Worm (Caenorhabditis elegans) whole organism, L3 larva: Measurements from ENCODE around the gene Y65A5A.24.
"Not testable (repeated sequence)": the region's sequence is repeated elsewhere in the genome, so short reads cannot be mapped to it uniquely, and the experiment has no call there.

Experiments used
- ceh-82 ChIP-seq: fragments of 150-350 bp; optimal IDR thresholded peaks from 2 replicates; lab custom pipeline; 2014; ENCODE audit warnings: missing biosample characterization, missing genetic modification characterization
- egl-27 ChIP-seq: sonication (generic microtip); optimal IDR thresholded peaks from 4 replicates; lab custom pipeline; 2017; ENCODE audit warnings: missing biosample characterization, missing genetic modification reagents, missing genetic modification characterization
- elt-1 ChIP-seq: fragments of 150-350 bp; optimal IDR thresholded peaks from 2 replicates; lab custom pipeline; 2014; ENCODE audit warnings: missing biosample characterization, missing genetic modification characterization
- elt-2 ChIP-seq: sonication (generic microtip); optimal IDR thresholded peaks from 2 replicates; lab custom pipeline; 2016; ENCODE audit warnings: missing genetic modification reagents, mild to moderate bottlenecking, missing genetic modification characterization, missing compliant biosample characterization
- elt-3 ChIP-seq, 3 experiments: fragments of 150-350 bp in 1 of 3; sonication (generic microtip) in 2 of 3; optimal IDR thresholded peaks; 2 replicates in 2 of 3; 4 replicates in 1 of 3; lab custom pipeline; 2014 to 2017; ENCODE audit warnings: missing biosample characterization in 3 of 3, missing genetic modification characterization in 3 of 3
- hmg-11 ChIP-seq: sonication (generic microtip); optimal IDR thresholded peaks from 2 replicates; lab custom pipeline; 2016; ENCODE audit warnings: missing genetic modification characterization, missing compliant biosample characterization
- nhr-12 ChIP-seq: fragments of 150-350 bp; optimal IDR thresholded peaks from 2 replicates; lab custom pipeline; 2014; ENCODE audit warnings: missing biosample characterization, missing genetic modification characterization
- nhr-76 ChIP-seq: fragments of 150-350 bp; sonication (generic microtip); optimal IDR thresholded peaks from 5 replicates; lab custom pipeline; 2014; ENCODE audit warnings: missing biosample characterization, missing genetic modification characterization
- zag-1 ChIP-seq: fragments of 150-350 bp; optimal IDR thresholded peaks from 2 replicates; lab custom pipeline; 2014; ENCODE audit warnings: missing biosample characterization, missing genetic modification characterization
- ztf-4 ChIP-seq: fragments of 150-350 bp; optimal IDR thresholded peaks from 2 replicates; lab custom pipeline; 2014; ENCODE audit warnings: missing biosample characterization, missing genetic modification characterization

DNA sequence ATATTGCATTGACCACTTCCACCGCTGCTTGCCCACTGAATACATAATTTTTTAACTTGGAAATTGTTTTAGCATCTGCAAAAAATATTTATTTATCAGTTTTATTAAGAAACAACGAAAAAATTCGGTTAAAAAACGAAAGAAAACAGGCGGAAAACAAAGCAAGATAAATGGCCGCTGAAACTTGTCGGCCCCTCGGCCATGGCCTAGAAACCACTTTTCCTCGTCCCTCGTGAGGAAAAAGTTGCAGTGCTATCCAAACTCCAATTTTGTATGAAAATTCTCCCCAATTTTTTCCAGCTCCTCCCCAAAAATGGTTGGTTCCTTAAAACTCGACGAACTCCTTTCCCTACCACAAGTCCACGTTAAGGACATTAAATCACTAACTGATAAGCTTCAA, 30.6 kb downstream of the Y65A5A.24 start, which contains the start of gene Y10G11A.1:
- not testable (repeated sequence) for TF ChIP-seq elt-3 (tag; optimal IDR thresholded peaks at IDR 0.05; lab: Kevin White, UChicago); nhr-76 (tag; lab: Kevin White, UChicago); ceh-82 (tag; lab: Kevin White, UChicago); hmg-11 (tag; lab: Kevin White, UChicago); nhr-12; elt-1 (tag; lab: Kevin White, UChicago); zag-1 (tag; lab: Kevin White, UChicago); ztf-4; elt-2 (tag; lab: Kevin White, UChicago); egl-27 (tag; lab: Kevin White, UChicago)
